Worm (Caenorhabditis elegans) whole organism, L4/young adult: ENCODE data around the gene sri-65.
A peak's percentile ranks its signal among the peaks of the same experiment; 100 is the strongest.

Source experiments
- W03F9.2 ChIP-seq: fragments of 150-350 bp; optimal IDR thresholded peaks from 2 replicates; lab custom pipeline; 2014; ENCODE audit warnings: missing biosample characterization, missing genetic modification characterization
- dao-5 ChIP-seq: sonication (generic microtip); optimal IDR thresholded peaks from 2 replicates; lab custom pipeline; 2016; ENCODE audit warnings: missing genotype, missing genetic modification characterization, moderate library complexity, missing compliant biosample characterization

DNA sequence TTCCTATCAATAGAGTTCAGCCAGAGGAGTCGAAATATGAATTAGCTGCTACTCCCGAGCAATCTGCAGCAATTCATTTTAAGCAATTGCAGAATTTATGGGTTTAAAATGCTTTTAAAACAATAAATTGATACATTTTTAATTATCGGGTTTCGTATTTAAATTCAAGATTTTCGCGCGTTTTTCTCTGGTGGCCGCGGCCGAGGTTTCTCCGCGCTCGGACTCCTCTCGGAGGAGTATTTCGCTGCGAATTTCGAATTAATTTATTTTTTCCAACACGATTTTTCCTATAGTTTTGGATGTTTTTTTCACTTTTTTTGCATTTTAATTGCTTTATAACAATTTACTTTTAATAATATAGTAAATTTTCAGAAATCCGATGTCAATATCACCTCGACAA lies 13.4 kb upstream of the sri-65 start, which contains the start of gene F13A7.14:
- TF ChIP-seq W03F9.2 (tag; lab: Kevin White, UChicago) (peak; percentile 72), dao-5 (tag; lab: Kevin White, UChicago) (no peak)
